Worm (Caenorhabditis elegans) whole organism, midembryonic: ENCODE measurements around the gene F23H11.5.

ENCODE experiments used
- T22C8.4 ChIP-seq: fragments of 200-800 bp; sonication (Bioruptor generic); IDR thresholded peaks from 2 replicates; pipeline ENCODE4 v1.3.6; 2022; ENCODE audit warnings: missing genetic modification characterization, missing compliant biosample characterization
- cog-1 ChIP-seq: sonication (generic microtip); optimal IDR thresholded peaks from 2 replicates; lab custom pipeline; 2016; ENCODE audit warnings: missing genetic modification characterization, missing compliant biosample characterization
- flt-1 ChIP-seq: fragments of 200-800 bp; sonication (Bioruptor generic); IDR thresholded peaks from 2 replicates; pipeline ENCODE4 v1.3.6; 2022; ENCODE audit warnings: missing genetic modification characterization, missing compliant biosample characterization
- klf-2 ChIP-seq: fragments of 200-800 bp; sonication (Bioruptor generic); conservative IDR thresholded peaks from 2 replicates; pipeline ENCODE4 v1.3.6; 2022; ENCODE audit warnings: missing genetic modification reagents, missing genetic modification characterization, missing compliant biosample characterization
- ref-1 ChIP-seq: fragments of 200-800 bp; sonication (Bioruptor generic); conservative IDR thresholded peaks from 2 replicates; pipeline ENCODE4 v1.3.6; 2022; ENCODE audit warnings: missing genetic modification reagents, missing genetic modification characterization, missing compliant biosample characterization
- ztf-23 ChIP-seq: fragments of 200-800 bp; sonication (Bioruptor generic); IDR thresholded peaks from 2 replicates; pipeline ENCODE4 v1.3.6; 2022; ENCODE audit warnings: missing genetic modification reagents, missing genetic modification characterization, missing compliant biosample characterization
- ztf-29 ChIP-seq: fragments of 200-800 bp; sonication (Bioruptor generic); IDR thresholded peaks from 2 replicates; pipeline ENCODE4 v1.3.6; 2022; ENCODE audit warnings: missing genetic modification reagents, missing genetic modification characterization, missing compliant biosample characterization

DNA sequence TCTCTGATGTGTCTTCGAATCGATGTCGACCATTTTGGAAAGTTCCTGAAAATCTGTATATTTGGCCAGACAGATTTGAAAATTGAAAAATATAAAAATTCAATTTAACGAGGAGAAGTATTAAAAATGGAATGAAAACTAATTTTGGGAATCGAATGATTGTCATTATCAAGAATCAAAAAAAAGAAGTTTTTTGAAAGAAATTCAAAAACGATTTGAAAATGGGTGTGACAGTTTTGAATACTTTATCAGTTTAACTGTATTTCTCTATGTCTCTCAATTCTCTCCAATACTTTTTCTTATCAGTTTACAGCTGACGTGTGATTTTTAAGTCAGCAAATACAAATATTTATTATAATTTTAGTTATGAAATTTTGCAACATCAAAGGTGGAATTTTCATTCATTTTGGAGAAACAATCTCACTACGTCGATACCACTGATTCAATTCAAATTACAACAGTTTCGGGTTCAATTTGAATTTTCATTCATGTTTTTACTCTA, 33.1 kb upstream of the F23H11.5 start, which contains the start of gene fbxa-59:
- TF ChIP-seq flt-1 (GFP tag; lab: Robert Waterston, UW) (no peak), ref-1 (GFP tag; lab: Robert Waterston, UW) (no peak), T22C8.4 (GFP tag; lab: Robert Waterston, UW) (no peak), ztf-23 (GFP tag; lab: Robert Waterston, UW) (no peak), cog-1 (tag; lab: Kevin White, UChicago) (no peak), ztf-29 (GFP tag; lab: Robert Waterston, UW) (no peak), klf-2 (GFP tag; lab: Robert Waterston, UW) (no peak)
